Fruit fly (Drosophila melanogaster): Measurements from ENCODE around the gene Sar1.

The Sar1 gene

DNA sequence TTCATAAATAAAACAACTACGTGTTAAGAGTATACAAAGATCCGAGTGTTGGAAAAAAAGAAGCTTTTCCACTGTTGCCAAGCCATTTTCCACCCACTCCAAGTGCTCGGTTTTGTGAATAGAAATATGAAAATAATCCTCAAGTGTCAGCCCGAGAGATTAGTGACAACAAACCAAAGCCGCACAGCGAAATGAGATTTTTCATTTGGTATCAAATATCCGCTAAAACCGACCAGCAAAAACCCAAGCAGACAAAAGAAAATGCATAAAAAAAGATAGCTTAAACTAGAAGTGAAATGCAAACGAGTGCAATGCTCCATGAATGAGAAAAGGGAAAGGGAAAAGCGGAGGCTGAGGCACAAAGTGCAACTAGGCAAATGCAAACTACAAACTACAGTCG, 5.1 kb upstream of the Sar1 start, which contains the start of gene rdhB:
Gene rdhB (plus strand): TSS at position 301 of the 400 bp plus-strand sequence.
- TF ChIP-seq h (optimal IDR thresholded peaks at IDR 0.05): no peak
- no peak for TF ChIP-seq Myc (optimal IDR thresholded peaks at IDR 0.05)
- TF ChIP-seq psq (optimal IDR thresholded peaks at IDR 0.05): no peak
- no peak for TF ChIP-seq ttk (optimal IDR thresholded peaks at IDR 0.05)
- no peak for TF ChIP-seq insv (optimal IDR thresholded peaks at IDR 0.05)
- no peak for TF ChIP-seq Sin3A (optimal IDR thresholded peaks at IDR 0.05)

- TF ChIP-seq Sin3A (optimal IDR thresholded peaks at IDR 0.05): no peak
- no peak for TF ChIP-seq ttk (optimal IDR thresholded peaks at IDR 0.05)
- no peak for TF ChIP-seq h (optimal IDR thresholded peaks at IDR 0.05)
- TF ChIP-seq psq (optimal IDR thresholded peaks at IDR 0.05): no peak
- no peak for TF ChIP-seq insv (optimal IDR thresholded peaks at IDR 0.05)
- TF ChIP-seq Myc (optimal IDR thresholded peaks at IDR 0.05): no peak
These were observed 1.5 kb downstream of the Sar1 start for dm6 chr3R:22357942-22358341.

- no peak for TF ChIP-seq Sin3A (optimal IDR thresholded peaks at IDR 0.05)
- TF ChIP-seq psq (optimal IDR thresholded peaks at IDR 0.05): no peak
- TF ChIP-seq insv (optimal IDR thresholded peaks at IDR 0.05): no peak
- TF ChIP-seq Myc (optimal IDR thresholded peaks at IDR 0.05): no peak
- no peak for TF ChIP-seq ttk (optimal IDR thresholded peaks at IDR 0.05)
- TF ChIP-seq h (optimal IDR thresholded peaks at IDR 0.05): no peak
These were observed 2.3 kb downstream of the Sar1 start for dm6 chr3R:22358810-22359209.

DNA sequence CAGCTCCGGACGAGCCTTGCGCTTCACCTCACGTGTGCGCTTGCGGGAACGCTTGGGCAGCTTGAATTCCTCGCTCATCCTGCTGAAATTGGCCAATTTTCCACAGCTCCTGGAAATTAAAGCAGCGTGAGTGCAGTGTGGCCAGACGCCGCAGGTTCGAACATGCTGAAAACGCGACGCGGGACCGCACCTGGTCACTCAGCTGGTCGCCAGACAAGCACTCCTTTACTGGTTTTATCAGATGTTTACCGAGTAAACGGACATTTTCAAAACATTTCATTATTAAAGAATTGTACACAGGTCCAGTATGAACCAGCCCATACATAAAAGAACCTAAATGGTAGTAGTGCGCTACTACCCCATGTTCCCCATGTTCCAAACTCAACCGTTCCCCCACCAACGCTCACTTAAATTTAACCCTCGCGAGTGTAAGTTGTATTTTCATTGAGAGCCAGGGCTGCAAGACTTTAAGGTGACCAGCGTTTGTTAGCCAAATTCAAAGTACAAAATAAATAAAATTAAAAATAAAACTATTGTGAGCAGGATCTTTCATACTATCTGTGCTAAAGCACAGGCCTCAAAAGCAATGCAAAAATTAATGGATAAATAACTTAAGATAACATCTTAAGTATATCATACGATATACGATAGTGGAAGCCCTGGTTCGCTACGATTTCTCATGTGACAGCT, 5.9 kb downstream of the Sar1 start, which contains the start of the genes JMJD6, CG7071 and Muted:
Gene JMJD6 (minus strand): TSS at position 154 of the 690 bp plus-strand sequence.
Gene CG7071 (plus strand): TSS at position 403 of the 690 bp plus-strand sequence.
Gene Muted (plus strand): TSS at position 403 of the 690 bp plus-strand sequence.
- TF ChIP-seq ttk (optimal IDR thresholded peaks at IDR 0.05) (no peak), psq (optimal IDR thresholded peaks at IDR 0.05) (no peak), Sin3A (optimal IDR thresholded peaks at IDR 0.05) (no peak), Myc (optimal IDR thresholded peaks at IDR 0.05) (no peak), insv (optimal IDR thresholded peaks at IDR 0.05) (no peak), h (optimal IDR thresholded peaks at IDR 0.05) (no peak)

- TF ChIP-seq Myc (optimal IDR thresholded peaks at IDR 0.05) (no peak), psq (optimal IDR thresholded peaks at IDR 0.05) (no peak), h (optimal IDR thresholded peaks at IDR 0.05) (no peak), insv (optimal IDR thresholded peaks at IDR 0.05) (no peak), ttk (optimal IDR thresholded peaks at IDR 0.05) (no peak), Sin3A (optimal IDR thresholded peaks at IDR 0.05) (no peak)
These were observed 9.2 kb downstream of the Sar1 start, which contains the start of gene CG5382 for dm6 chr3R:22365660-22366195. TSS of gene CG5382 (minus strand) at chr3R:22365983.

DNA sequence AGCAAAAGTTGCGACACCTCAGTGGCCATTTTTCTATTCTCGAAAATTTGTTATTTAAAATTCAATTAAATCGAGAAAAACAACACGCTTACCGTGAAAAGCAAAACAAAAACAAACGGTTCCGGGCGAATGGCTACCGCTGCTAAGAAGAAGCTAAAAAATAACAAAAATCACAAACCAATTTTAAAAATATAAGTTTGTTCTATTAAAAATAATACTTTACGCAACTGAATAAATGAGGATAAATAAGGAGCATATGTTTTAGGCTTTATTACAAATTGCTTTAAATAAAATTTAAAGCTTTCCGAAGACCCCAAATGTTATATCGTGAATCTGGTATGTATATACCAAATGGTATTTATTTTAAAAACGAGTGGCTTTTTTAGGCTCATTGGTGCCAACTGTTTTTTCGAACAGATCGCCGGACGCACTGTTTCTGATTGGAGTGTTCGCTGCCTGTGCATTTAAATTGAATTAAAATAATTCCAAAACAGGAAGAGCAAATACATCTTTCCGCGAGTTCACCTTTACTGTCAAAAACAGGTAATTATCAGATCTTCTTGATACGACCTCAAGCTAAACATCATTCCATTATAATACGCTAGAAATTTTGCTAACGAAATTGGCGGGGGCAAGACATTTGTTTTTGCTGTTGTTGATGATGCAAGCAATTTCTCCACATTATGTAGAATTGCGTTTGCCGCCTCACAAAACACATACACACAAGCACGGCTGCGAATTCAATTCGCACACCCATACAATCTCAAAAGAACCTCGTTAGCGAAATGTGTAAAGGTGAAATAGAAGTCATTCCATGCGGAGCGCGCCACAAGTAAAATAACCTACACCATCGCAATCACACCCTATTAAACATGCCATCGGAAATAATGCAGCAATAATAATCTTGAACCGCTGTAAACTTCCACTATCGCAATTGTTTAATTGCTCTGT, 10.9 kb downstream of the Sar1 start, which contains the start of the genes Polr3F and PyK:
Gene Polr3F (minus strand): TSS at position 248 of the 951 bp plus-strand sequence.
Gene PyK (plus strand): TSS at position 411 of the 951 bp plus-strand sequence.
- TF ChIP-seq h (optimal IDR thresholded peaks at IDR 0.05) (no peak), Sin3A (optimal IDR thresholded peaks at IDR 0.05) (no peak), ttk (optimal IDR thresholded peaks at IDR 0.05) (no peak), insv (optimal IDR thresholded peaks at IDR 0.05) (no peak), psq (optimal IDR thresholded peaks at IDR 0.05) (no peak), Myc (optimal IDR thresholded peaks at IDR 0.05) (no peak)

dm6 chr3R:22368077-22368776, 11.7 kb downstream of the Sar1 start:
- TF ChIP-seq insv (optimal IDR thresholded peaks at IDR 0.05) (no peak), Sin3A (optimal IDR thresholded peaks at IDR 0.05) (no peak), psq (optimal IDR thresholded peaks at IDR 0.05) (no peak), h (optimal IDR thresholded peaks at IDR 0.05) (no peak), Myc (optimal IDR thresholded peaks at IDR 0.05) (no peak), ttk (optimal IDR thresholded peaks at IDR 0.05) (no peak)

dm6 chr3R:22368777-22369214, 12.3 kb downstream of the Sar1 start:
- no peak for TF ChIP-seq psq (optimal IDR thresholded peaks at IDR 0.05)
- no peak for TF ChIP-seq Myc (optimal IDR thresholded peaks at IDR 0.05)
- TF ChIP-seq ttk (optimal IDR thresholded peaks at IDR 0.05): no peak
- TF ChIP-seq Sin3A (optimal IDR thresholded peaks at IDR 0.05): no peak
- no peak for TF ChIP-seq insv (optimal IDR thresholded peaks at IDR 0.05)
- TF ChIP-seq h (optimal IDR thresholded peaks at IDR 0.05): no peak

- no peak for TF ChIP-seq ttk (optimal IDR thresholded peaks at IDR 0.05)
- TF ChIP-seq h (optimal IDR thresholded peaks at IDR 0.05): no peak
- no peak for TF ChIP-seq Myc (optimal IDR thresholded peaks at IDR 0.05)
- no peak for TF ChIP-seq Sin3A (optimal IDR thresholded peaks at IDR 0.05)
- TF ChIP-seq insv (optimal IDR thresholded peaks at IDR 0.05): no peak
- TF ChIP-seq psq (optimal IDR thresholded peaks at IDR 0.05): no peak
These were observed 16.1 kb downstream of the Sar1 start, which contains the start of gene CG7069 for dm6 chr3R:22372535-22372934. TSS of gene CG7069 (plus strand) at chr3R:22372835.

DNA sequence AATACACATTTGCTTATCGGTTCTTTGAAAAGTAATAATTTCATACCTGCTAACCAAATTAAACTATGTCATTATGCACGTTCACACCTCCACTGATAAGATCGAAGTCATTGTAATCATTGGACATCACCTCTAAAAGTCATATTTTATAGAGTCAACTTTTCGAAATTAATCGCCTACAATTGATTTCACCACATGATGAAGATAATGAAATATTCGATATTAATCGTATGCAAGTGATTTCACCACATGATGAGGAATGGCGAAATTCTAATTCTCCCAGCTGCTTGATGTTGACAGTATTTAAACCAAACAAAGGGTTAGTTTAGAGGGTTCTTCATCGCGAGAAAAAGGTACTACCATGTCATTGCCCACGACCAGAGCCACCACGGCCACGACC, 19.2 kb downstream of the Sar1 start, which contains the start of gene CG18596:
Gene CG18596 (plus strand): TSS at position 250 of the 400 bp plus-strand sequence.
- TF ChIP-seq psq (optimal IDR thresholded peaks at IDR 0.05) (no peak), h (optimal IDR thresholded peaks at IDR 0.05) (no peak), Sin3A (optimal IDR thresholded peaks at IDR 0.05) (no peak), Myc (optimal IDR thresholded peaks at IDR 0.05) (no peak), insv (optimal IDR thresholded peaks at IDR 0.05) (no peak)

dm6 chr3R:22379942-22380341, 23.5 kb downstream of the Sar1 start, which contains the start of gene CG34149:
TSS of gene CG34149 (plus strand) at chr3R:22380128.
- TF ChIP-seq ttk (optimal IDR thresholded peaks at IDR 0.05) (no peak), h (optimal IDR thresholded peaks at IDR 0.05) (no peak), insv (optimal IDR thresholded peaks at IDR 0.05) (no peak), Myc (optimal IDR thresholded peaks at IDR 0.05) (no peak), psq (optimal IDR thresholded peaks at IDR 0.05) (no peak), Sin3A (optimal IDR thresholded peaks at IDR 0.05) (no peak)
